Worm (Caenorhabditis elegans): ENCODE measurements around the gene rig-6.

rig-6 gene

DNA sequence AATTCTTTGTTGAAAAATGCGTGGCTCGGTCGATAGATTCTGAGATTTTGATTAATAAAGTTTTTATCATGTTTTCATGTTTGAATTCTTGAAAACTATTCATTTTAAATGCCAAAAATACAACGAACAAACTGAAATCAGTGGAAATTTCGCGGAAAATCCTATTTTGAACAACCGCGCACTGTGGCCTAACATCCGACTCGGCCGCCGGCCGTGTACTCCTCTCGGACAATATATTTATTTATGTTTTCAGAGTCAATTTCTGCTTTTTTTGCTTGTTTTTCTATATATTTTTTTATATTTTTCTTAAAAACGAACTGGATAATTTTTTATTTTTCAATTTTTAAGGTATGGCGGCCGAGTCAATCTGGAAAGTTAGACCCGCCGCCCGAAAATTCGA is 20.6 kb downstream of the rig-6 start, which contains the start of gene F26G1.1 (continued):
- peak; percentile 64 for TF ChIP-seq ceh-83 (GFP tag; optimal IDR thresholded peaks at IDR 0.05)
- TF ChIP-seq nhr-12 (tag; optimal IDR thresholded peaks at IDR 0.05), result no peak

- no peak for TF ChIP-seq nhr-28 (tag; optimal IDR thresholded peaks at IDR 0.05)
- TF ChIP-seq mab-5 (tag; optimal IDR thresholded peaks at IDR 0.05), result no peak
- TF ChIP-seq nhr-76 (tag; optimal IDR thresholded peaks at IDR 0.05), result no peak
- no peak for TF ChIP-seq M03D4.4 (tag; optimal IDR thresholded peaks at IDR 0.05)
- TF ChIP-seq snpc-4 (tag; optimal IDR thresholded peaks at IDR 0.05), result no peak
- TF ChIP-seq ces-1 (GFP tag; optimal IDR thresholded peaks at IDR 0.05), result no peak
- no peak for TF ChIP-seq ztf-11 (tag; optimal IDR thresholded peaks at IDR 0.05)
- no peak for TF ChIP-seq blmp-1 (tag; optimal IDR thresholded peaks at IDR 0.05)
- TF ChIP-seq ceh-83 (GFP tag; optimal IDR thresholded peaks at IDR 0.05), result no peak
- no peak for TF ChIP-seq flh-1 (GFP tag; optimal IDR thresholded peaks at IDR 0.05)
- TF ChIP-seq unc-62 (GFP tag; optimal IDR thresholded peaks at IDR 0.05), result no peak
- no peak for TF ChIP-seq hlh-1 (tag; optimal IDR thresholded peaks at IDR 0.05)
- no peak for TF ChIP-seq bed-3 (GFP tag; optimal IDR thresholded peaks at IDR 0.05)
- no peak for TF ChIP-seq nhr-237 (tag; optimal IDR thresholded peaks at IDR 0.05)
- no peak for TF ChIP-seq lin-13 (tag; optimal IDR thresholded peaks at IDR 0.05)
- TF ChIP-seq nhr-12 (tag; optimal IDR thresholded peaks at IDR 0.05), result no peak
- no peak for TF ChIP-seq unc-120 (tag; optimal IDR thresholded peaks at IDR 0.05; ENCODE audit: poor library complexity, severe bottlenecking)
- TF ChIP-seq elt-1 (tag; optimal IDR thresholded peaks at IDR 0.05; ENCODE audit: borderline replicate concordance, insufficient read depth), result no peak
- TF ChIP-seq drap-1 (GFP tag; optimal IDR thresholded peaks at IDR 0.05), result no peak
- TF ChIP-seq elt-3 (tag; optimal IDR thresholded peaks at IDR 0.05), result no peak
These were observed 21.2 kb downstream of the rig-6 start for ce11 chrII:4790687-4791086.

DNA sequence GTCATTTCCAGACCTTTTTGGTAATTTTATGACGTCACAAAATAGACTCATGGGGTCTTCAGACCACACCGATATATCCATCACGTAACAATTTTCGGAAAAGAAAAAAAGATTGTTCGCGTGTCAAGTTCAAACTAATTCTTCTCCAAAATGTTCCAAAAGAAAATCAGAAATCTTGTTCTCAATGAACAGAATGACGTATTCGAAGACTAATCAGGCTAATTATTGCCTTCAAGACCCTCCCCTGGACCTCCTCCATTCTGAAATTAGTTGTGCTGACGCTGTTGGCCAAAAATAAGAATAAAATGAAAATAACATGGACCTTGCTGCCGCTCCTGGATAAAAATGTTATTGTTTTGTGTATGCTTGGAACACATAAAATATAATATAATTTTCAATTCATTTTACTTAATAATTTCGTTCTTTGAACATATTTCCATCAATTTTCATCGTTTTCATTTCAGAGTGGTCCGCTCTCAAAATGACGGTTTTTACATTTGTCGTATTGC is 22.0 kb downstream of the rig-6 start, which contains the start of gene F26G1.15:
Gene F26G1.15 (plus strand): TSS at position 459 of the 509 bp plus-strand sequence.
- TF ChIP-seq snpc-4 (tag; optimal IDR thresholded peaks at IDR 0.05), result no peak
- no peak for TF ChIP-seq lin-13 (tag; optimal IDR thresholded peaks at IDR 0.05)
- TF ChIP-seq sem-2 (GFP tag; optimal IDR thresholded peaks at IDR 0.05), result no peak
- peak; percentile 74 for TF ChIP-seq zip-8 (tag; optimal IDR thresholded peaks at IDR 0.05)

DNA sequence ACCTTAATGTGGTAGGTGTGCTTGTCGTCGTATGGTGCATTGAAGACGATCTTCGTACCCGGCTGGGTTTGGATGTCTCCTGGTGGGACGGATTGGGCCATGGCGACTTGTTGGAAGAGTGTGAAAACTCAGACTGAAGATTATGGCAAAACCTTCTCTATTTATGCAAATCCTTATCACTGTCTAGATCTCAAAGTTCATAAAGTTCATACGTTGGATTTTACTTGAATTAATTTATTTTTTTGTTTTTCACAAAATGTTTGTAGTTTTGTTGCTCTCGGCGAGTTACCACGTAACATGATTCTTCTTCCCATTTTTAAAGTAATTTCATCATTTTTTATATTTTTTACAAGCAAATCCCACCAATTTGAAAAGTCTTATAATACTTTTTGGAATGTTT is 25.7 kb downstream of the rig-6 start, which contains the start of gene msp-3:
Gene msp-3 (minus strand): TSS at position 101 of the 400 bp plus-strand sequence.
- TF ChIP-seq ceh-83 (GFP tag; optimal IDR thresholded peaks at IDR 0.05), result no peak
- TF ChIP-seq tbx-8 (GFP tag; optimal IDR thresholded peaks at IDR 0.05), result no peak
- TF ChIP-seq M03D4.4 (tag; optimal IDR thresholded peaks at IDR 0.05), result no peak
- no peak for TF ChIP-seq lin-13 (tag; optimal IDR thresholded peaks at IDR 0.05)
- no peak for TF ChIP-seq lin-32 (GFP tag; optimal IDR thresholded peaks at IDR 0.05)
- no peak for TF ChIP-seq sptf-1 (tag; optimal IDR thresholded peaks at IDR 0.05)
- no peak for TF ChIP-seq mep-1 (tag; optimal IDR thresholded peaks at IDR 0.05)
- TF ChIP-seq nhr-237 (tag; optimal IDR thresholded peaks at IDR 0.05), result no peak
- no peak for TF ChIP-seq elt-3 (tag; optimal IDR thresholded peaks at IDR 0.05)
- TF ChIP-seq nhr-2 (tag; optimal IDR thresholded peaks at IDR 0.05), result no peak
- no peak for TF ChIP-seq elt-1 (tag; optimal IDR thresholded peaks at IDR 0.05; ENCODE audit: borderline replicate concordance, insufficient read depth)
- TF ChIP-seq drap-1 (GFP tag; optimal IDR thresholded peaks at IDR 0.05), result no peak
- TF ChIP-seq snpc-4 (tag; optimal IDR thresholded peaks at IDR 0.05), result no peak
- no peak for TF ChIP-seq pha-4 (tag; optimal IDR thresholded peaks at IDR 0.05)
- no peak for TF ChIP-seq bed-3 (GFP tag; optimal IDR thresholded peaks at IDR 0.05)
- no peak for TF ChIP-seq nhr-28 (tag; optimal IDR thresholded peaks at IDR 0.05)
- no peak for TF ChIP-seq hlh-1 (tag; optimal IDR thresholded peaks at IDR 0.05)
- TF ChIP-seq nhr-12 (tag; optimal IDR thresholded peaks at IDR 0.05), result no peak

ce11 chrII:4784436-4784835 is 27.4 kb downstream of the rig-6 start, which contains the start of gene nep-12:
nep-12 (minus strand) TSS chrII:4784536.
- TF ChIP-seq nhr-12 (tag; optimal IDR thresholded peaks at IDR 0.05) (no peak), zip-8 (tag; optimal IDR thresholded peaks at IDR 0.05) (no peak), ceh-83 (GFP tag; optimal IDR thresholded peaks at IDR 0.05) (no peak), M03D4.4 (tag; optimal IDR thresholded peaks at IDR 0.05) (no peak), elt-3 (tag; optimal IDR thresholded peaks at IDR 0.05) (no peak), mab-5 (tag; optimal IDR thresholded peaks at IDR 0.05) (no peak), drap-1 (GFP tag; optimal IDR thresholded peaks at IDR 0.05) (no peak), sptf-1 (tag; optimal IDR thresholded peaks at IDR 0.05) (no peak), nhr-76 (tag; optimal IDR thresholded peaks at IDR 0.05) (no peak), lsy-2 (tag; optimal IDR thresholded peaks at IDR 0.05) (no peak), mls-2 (tag; optimal IDR thresholded peaks at IDR 0.05) (no peak), pha-4 (tag; optimal IDR thresholded peaks at IDR 0.05) (no peak), ztf-11 (tag; optimal IDR thresholded peaks at IDR 0.05) (no peak), snpc-4 (tag; optimal IDR thresholded peaks at IDR 0.05) (no peak), mep-1 (tag; optimal IDR thresholded peaks at IDR 0.05) (no peak), bed-3 (GFP tag; optimal IDR thresholded peaks at IDR 0.05) (no peak), nhr-2 (tag; optimal IDR thresholded peaks at IDR 0.05) (no peak)
